Worm (Caenorhabditis elegans) whole organism, midembryonic: ENCODE results near the gene bus-1.

Source experiments
- T22C8.4 ChIP-seq: fragments of 200-800 bp; sonication (Bioruptor generic); IDR thresholded peaks from 2 replicates; pipeline ENCODE4 v1.3.6; 2022; ENCODE audit warnings: missing genetic modification characterization, missing compliant biosample characterization
- klf-2 ChIP-seq: fragments of 200-800 bp; sonication (Bioruptor generic); conservative IDR thresholded peaks from 2 replicates; pipeline ENCODE4 v1.3.6; 2022; ENCODE audit warnings: missing genetic modification reagents, missing genetic modification characterization, missing compliant biosample characterization
- med-1 ChIP-seq: sonication (generic microtip); optimal IDR thresholded peaks from 2 replicates; lab custom pipeline; 2017; ENCODE audit warnings: missing genetic modification characterization, mild to moderate bottlenecking, missing compliant biosample characterization, antibody characterized with exemption, missing genetic modification reagents; ENCODE audit not compliant: insufficient read depth
- ref-1 ChIP-seq: fragments of 200-800 bp; sonication (Bioruptor generic); conservative IDR thresholded peaks from 2 replicates; pipeline ENCODE4 v1.3.6; 2022; ENCODE audit warnings: missing genetic modification reagents, missing genetic modification characterization, missing compliant biosample characterization
- ztf-23 ChIP-seq: fragments of 200-800 bp; sonication (Bioruptor generic); IDR thresholded peaks from 2 replicates; pipeline ENCODE4 v1.3.6; 2022; ENCODE audit warnings: missing genetic modification reagents, missing genetic modification characterization, missing compliant biosample characterization

DNA sequence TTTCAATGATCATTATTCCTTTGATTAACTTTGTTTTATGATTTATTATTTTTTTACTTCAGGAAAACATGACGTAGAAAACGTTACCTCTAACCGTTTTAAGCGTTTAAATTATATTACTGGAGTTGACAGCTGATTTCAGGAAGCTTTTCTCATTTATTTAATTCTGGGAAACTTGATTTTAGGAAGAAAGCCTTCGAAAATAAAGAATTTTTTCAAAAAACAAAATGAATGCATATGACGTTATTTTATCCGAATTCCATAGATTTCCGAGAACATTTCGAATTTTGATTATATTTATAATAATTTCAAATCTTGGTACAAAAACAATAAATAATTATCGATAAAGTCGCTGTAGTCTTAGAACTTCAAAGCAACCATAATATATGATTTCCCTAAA is 24.7 kb upstream of the bus-1 start:
- TF ChIP-seq klf-2 (GFP tag; lab: Robert Waterston, UW), result no peak
- no peak for TF ChIP-seq ztf-23 (GFP tag; lab: Robert Waterston, UW)
- no peak for TF ChIP-seq med-1 (GFP tag; lab: Kevin White, UChicago)
- TF ChIP-seq ref-1 (GFP tag; lab: Robert Waterston, UW), result no peak
- no peak for TF ChIP-seq T22C8.4
